Worm (Caenorhabditis elegans): Measurements from ENCODE around the gene ges-1.

ges-1 gene

ce11 chrV:1422269-1422668 lies 9.7 kb downstream of the ges-1 start:
- no peak for TF ChIP-seq unc-62 (GFP tag; optimal IDR thresholded peaks at IDR 0.05)

ce11 chrV:1416154-1416553 lies 15.8 kb downstream of the ges-1 start:
- TF ChIP-seq unc-62 (GFP tag; optimal IDR thresholded peaks at IDR 0.05) = no peak

ce11 chrV:1414615-1415433 lies 17.1 kb downstream of the ges-1 start:
- TF ChIP-seq unc-62 (GFP tag; optimal IDR thresholded peaks at IDR 0.05) = no peak

ce11 chrV:1411459-1411858 lies 20.5 kb downstream of the ges-1 start, which contains the start of gene snt-5:
Gene snt-5, minus strand, starts transcription at chrV:1411559.
- TF ChIP-seq unc-62 (GFP tag; optimal IDR thresholded peaks at IDR 0.05) = no peak

ce11 chrV:1410727-1411126 lies 21.2 kb downstream of the ges-1 start:
- no peak for TF ChIP-seq unc-62 (GFP tag; optimal IDR thresholded peaks at IDR 0.05)

- TF ChIP-seq unc-62 (GFP tag; optimal IDR thresholded peaks at IDR 0.05) = no peak
Measured at ce11 chrV:1408116-1408515, 23.8 kb downstream of the ges-1 start.

- no peak for TF ChIP-seq unc-62 (GFP tag; optimal IDR thresholded peaks at IDR 0.05)
Measured at ce11 chrV:1392900-1393299, 39.0 kb downstream of the ges-1 start, which contains the start of gene Y75B7AR.1. Gene Y75B7AR.1, minus strand, starts transcription at chrV:1393000.

ce11 chrV:1390415-1390814 lies 41.5 kb downstream of the ges-1 start:
- TF ChIP-seq unc-62 (GFP tag; optimal IDR thresholded peaks at IDR 0.05) = no peak

- no peak for TF ChIP-seq unc-62 (GFP tag; optimal IDR thresholded peaks at IDR 0.05)
Measured at ce11 chrV:1389838-1390237, 42.1 kb downstream of the ges-1 start.

ce11 chrV:1388247-1388646 lies 43.7 kb downstream of the ges-1 start:
- no peak for TF ChIP-seq unc-62 (GFP tag; optimal IDR thresholded peaks at IDR 0.05)

- no peak for TF ChIP-seq unc-62 (GFP tag; optimal IDR thresholded peaks at IDR 0.05)
Measured at ce11 chrV:1383206-1383908, 48.6 kb downstream of the ges-1 start, which contains the start of gene rga-4. Gene rga-4, minus strand, starts transcription at chrV:1383256.

ce11 chrV:1378010-1378409 lies 53.9 kb downstream of the ges-1 start:
- TF ChIP-seq unc-62 (GFP tag; optimal IDR thresholded peaks at IDR 0.05) = no peak
